Fruit fly (Drosophila melanogaster): ENCODE data around the gene Sec5.

The Sec5 gene

dm6 chr2L:3410260-3410659, 46.8 kb upstream of the Sec5 start, which contains the start of gene CG8840:
TSS of gene CG8840 (plus strand) at chr2L:3410560.
- TF ChIP-seq topi (GFP tag; optimal IDR thresholded peaks at IDR 0.05) (no peak), eg (GFP tag; IDR thresholded peaks at IDR 0.05) (no peak), CG6163 (GFP tag; IDR thresholded peaks at IDR 0.05) (no peak)

dm6 chr2L:3416527-3417304, 40.4 kb upstream of the Sec5 start, which contains the start of gene CG31952:
TSS of gene CG31952 (plus strand) at chr2L:3416693.
- TF ChIP-seq CG11762 (GFP tag; optimal IDR thresholded peaks at IDR 0.05; ENCODE audit: insufficient read depth) (no peak), Gug (GFP tag; IDR thresholded peaks at IDR 0.05) (no peak), CG11294 (GFP tag; IDR thresholded peaks at IDR 0.05) (no peak), CG6854 (GFP tag; optimal IDR thresholded peaks at IDR 0.05) (no peak), achi (GFP tag; optimal IDR thresholded peaks at IDR 0.05) (peak; percentile 39), CG10631 (GFP tag; optimal IDR thresholded peaks at IDR 0.05) (no peak), Sox102F (GFP tag; optimal IDR thresholded peaks at IDR 0.05) (no peak), dsx (GFP tag; optimal IDR thresholded peaks at IDR 0.05; ENCODE audit: poor library complexity, severe bottlenecking) (no peak), dac (GFP tag; optimal IDR thresholded peaks at IDR 0.05) (no peak), salr (GFP tag; optimal IDR thresholded peaks at IDR 0.05) (no peak), Smox (GFP tag; optimal IDR thresholded peaks at IDR 0.05) (no peak), Eip75B (GFP tag; optimal IDR thresholded peaks at IDR 0.05) (peak; percentile 48), topi (GFP tag; optimal IDR thresholded peaks at IDR 0.05) (peak; percentile 30), spab (GFP tag; optimal IDR thresholded peaks at IDR 0.05) (no peak), Blimp-1 (GFP tag; optimal IDR thresholded peaks at IDR 0.05) (peak; percentile 33), CG6792 (GFP tag; optimal IDR thresholded peaks at IDR 0.05) (peak; percentile 5), CG6808 (GFP tag; optimal IDR thresholded peaks at IDR 0.05) (peak; percentile 91), Met (GFP tag; optimal IDR thresholded peaks at IDR 0.05) (no peak), svp (GFP tag) (peak; percentile 49), Hr39 (GFP tag; optimal IDR thresholded peaks at IDR 0.05) (no peak), CG6276 (GFP tag; optimal IDR thresholded peaks at IDR 0.05) (no peak), Ets21C (GFP tag; optimal IDR thresholded peaks at IDR 0.05) (no peak), Sox14 (GFP tag; optimal IDR thresholded peaks at IDR 0.05) (no peak), vri (GFP tag; optimal IDR thresholded peaks at IDR 0.05) (no peak), CG34406 (GFP tag; optimal IDR thresholded peaks at IDR 0.05) (peak; percentile 23), fkh (GFP tag; optimal IDR thresholded peaks at IDR 0.05) (no peak), Eip78C (GFP tag) (peak; percentile 91), Hr38 (GFP tag; optimal IDR thresholded peaks at IDR 0.05) (no peak), eg (GFP tag; IDR thresholded peaks at IDR 0.05) (0 out of 3 replicates have a peak, but pooled peaks have one; percentile 23), CG31627 (GFP tag; optimal IDR thresholded peaks at IDR 0.05) (no peak), CG6163 (GFP tag; IDR thresholded peaks at IDR 0.05) (peak; percentile 60; the same call in 2 of the 3 replicates), ss (GFP tag; optimal IDR thresholded peaks at IDR 0.05) (peak in 1 of 2 experiments; percentile 37), CG9139 (GFP tag; optimal IDR thresholded peaks at IDR 0.05) (no peak), acj6 (GFP tag; optimal IDR thresholded peaks at IDR 0.05) (peak; percentile 47), cyc (GFP tag; optimal IDR thresholded peaks at IDR 0.05) (no peak), CG8319 (GFP tag; optimal IDR thresholded peaks at IDR 0.05) (no peak), CG4318 (GFP tag; optimal IDR thresholded peaks at IDR 0.05) (no peak), CG15336 (GFP tag; IDR thresholded peaks at IDR 0.05) (peak; percentile 69), pdm3 (GFP tag; optimal IDR thresholded peaks at IDR 0.05) (peak; percentile 11), CG3032 (tag; optimal IDR thresholded peaks at IDR 0.05) (no peak), CG8632 (GFP tag; optimal IDR thresholded peaks at IDR 0.05) (peak; percentile 38), Eip93F (GFP tag; optimal IDR thresholded peaks at IDR 0.05) (no peak), OdsH (GFP tag; optimal IDR thresholded peaks at IDR 0.05) (peak; percentile 13), CG11902 (GFP tag; optimal IDR thresholded peaks at IDR 0.05) (peak; percentile 30), Hr4 (GFP tag; optimal IDR thresholded peaks at IDR 0.05) (peak; percentile 22), CG8119 (GFP tag; IDR thresholded peaks at IDR 0.05) (0 out of 3 replicates have a peak, but pooled peaks have one; percentile 14), CG3919 (GFP tag; optimal IDR thresholded peaks at IDR 0.05) (peak; percentile 42), Lpt (GFP tag; optimal IDR thresholded peaks at IDR 0.05) (no peak)
